Worm (Caenorhabditis elegans) whole organism, L1 larva: ENCODE data around the gene nol-6.
"Not testable (repeated sequence)": the region's sequence is repeated elsewhere in the genome, so short reads cannot be mapped to it uniquely, and the experiment has no call there.

Experiments used
- C04F5.9 ChIP-seq: sonication (generic microtip); optimal IDR thresholded peaks from 2 replicates; lab custom pipeline; 2016; ENCODE audit warnings: missing genetic modification characterization, missing compliant biosample characterization
- alr-1 ChIP-seq: fragments of 200-800 bp; sonication (Bioruptor generic); optimal IDR thresholded peaks from 2 replicates; lab custom pipeline; 2018; ENCODE audit warnings: borderline replicate concordance, mild to moderate bottlenecking, missing genetic modification characterization, missing compliant biosample characterization
- aly-2 ChIP-seq: fragments of 150-350 bp; optimal IDR thresholded peaks from 2 replicates; lab custom pipeline; 2014; ENCODE audit warnings: missing biosample characterization, missing genetic modification characterization
- ama-1 ChIP-seq: fragments of 150-350 bp; optimal IDR thresholded peaks from 2 replicates; lab custom pipeline; 2014
- ceh-63 ChIP-seq: fragments of 200-800 bp; sonication (Bioruptor generic); optimal IDR thresholded peaks from 2 replicates; lab custom pipeline; 2018; ENCODE audit warnings: mild to moderate bottlenecking, missing genetic modification characterization, missing compliant biosample characterization
- ceh-8 ChIP-seq: fragments of 200-800 bp; sonication (Bioruptor generic); optimal IDR thresholded peaks from 2 replicates; lab custom pipeline; 2018; ENCODE audit warnings: mild to moderate bottlenecking, missing genetic modification characterization, moderate library complexity, missing compliant biosample characterization
- ceh-88 ChIP-seq: fragments of 200-800 bp; sonication (Bioruptor generic); IDR thresholded peaks from 2 replicates; pipeline ENCODE4 v1.3.6; 2022; ENCODE audit warnings: missing genetic modification characterization, missing compliant biosample characterization
- ceh-90 ChIP-seq: sonication (generic microtip); optimal IDR thresholded peaks from 2 replicates; lab custom pipeline; 2016; ENCODE audit warnings: missing genetic modification characterization, missing compliant biosample characterization
- dpl-1 ChIP-seq, 3 experiments: fragments of 150-350 bp in 2 of 3; sonication (generic microtip) in 1 of 3; optimal IDR thresholded peaks; 2 replicates each; lab custom pipeline; 2014 to 2017; ENCODE audit warnings: missing biosample characterization in 3 of 3, missing genetic modification characterization in 3 of 3, missing genetic modification reagents in 3 of 3
- efl-1 ChIP-seq, 4 experiments: fragments of 150-350 bp; optimal IDR thresholded peaks in 3 of 4; peaks in 1 of 4; 1 replicate in 1 of 4; 2 replicates in 3 of 4; lab custom pipeline; 2014; ENCODE audit warnings: missing biosample characterization in 2 of 4, missing genetic modification characterization in 2 of 4, missing genetic modification reagents in 2 of 4
- egl-13 ChIP-seq: sonication (generic microtip); optimal IDR thresholded peaks from 2 replicates; lab custom pipeline; 2016; ENCODE audit warnings: missing genotype, missing genetic modification reagents, missing genetic modification characterization, missing compliant biosample characterization
- egl-27 ChIP-seq, 2 experiments: fragments of 150-350 bp in 1 of 2; sonication (generic microtip); optimal IDR thresholded peaks; 3 replicates each; lab custom pipeline; 2017 to 2018; ENCODE audit warnings: missing biosample characterization in 2 of 2, missing genetic modification characterization in 2 of 2, missing genetic modification reagents in 2 of 2
- elt-3 ChIP-seq, 6 experiments: fragments of 150-350 bp in 1 of 6; sonication (generic microtip); optimal IDR thresholded peaks; 2 replicates each; lab custom pipeline; 2017 to 2018; ENCODE audit warnings: missing biosample characterization in 6 of 6, missing genetic modification characterization in 6 of 6, inconsistent platforms in 1 of 6
- ets-5 ChIP-seq: fragments of 200-800 bp; sonication (Bioruptor generic); IDR thresholded peaks from 2 replicates; pipeline ENCODE4 v1.3.6; 2022; ENCODE audit warnings: missing genetic modification characterization, missing compliant biosample characterization
- fkh-10 ChIP-seq: sonication (generic microtip); optimal IDR thresholded peaks from 2 replicates; lab custom pipeline; 2017; ENCODE audit warnings: missing biosample characterization, missing genetic modification reagents, missing genetic modification characterization
- fos-1 ChIP-seq: fragments of 150-350 bp; optimal IDR thresholded peaks from 2 replicates; lab custom pipeline; 2014; ENCODE audit warnings: missing biosample characterization, missing genetic modification characterization
- jun-1 ChIP-seq: fragments of 150-350 bp; optimal IDR thresholded peaks from 2 replicates; lab custom pipeline; 2014; ENCODE audit warnings: missing biosample characterization, missing genetic modification reagents, missing genetic modification characterization
- lin-13 ChIP-seq: fragments of 150-350 bp; optimal IDR thresholded peaks from 2 replicates; lab custom pipeline; 2014; ENCODE audit warnings: missing biosample characterization, missing genetic modification reagents, missing genetic modification characterization
- lir-3 ChIP-seq: sonication (generic microtip); optimal IDR thresholded peaks from 2 replicates; lab custom pipeline; 2016; ENCODE audit warnings: mild to moderate bottlenecking, missing genetic modification characterization, moderate library complexity, missing compliant biosample characterization; ENCODE audit not compliant: poor library complexity
- mef-2 ChIP-seq: fragments of 150-350 bp; optimal IDR thresholded peaks from 2 replicates; lab custom pipeline; 2014; ENCODE audit warnings: missing biosample characterization, missing genetic modification characterization
- nhr-19 ChIP-seq: fragments of 200-800 bp; sonication (Bioruptor generic); conservative IDR thresholded peaks from 2 replicates; pipeline ENCODE4 v1.3.6; 2022; ENCODE audit warnings: missing genetic modification characterization, missing compliant biosample characterization
- nhr-28 ChIP-seq: fragments of 150-350 bp; optimal IDR thresholded peaks from 2 replicates; lab custom pipeline; 2014; ENCODE audit warnings: missing biosample characterization, missing genetic modification characterization
- nhr-47 ChIP-seq: sonication (generic microtip); optimal IDR thresholded peaks from 2 replicates; lab custom pipeline; 2016; ENCODE audit warnings: mild to moderate bottlenecking, missing genetic modification characterization, moderate library complexity, missing compliant biosample characterization
- nhr-76 ChIP-seq: sonication (generic microtip); optimal IDR thresholded peaks from 2 replicates; lab custom pipeline; 2017; ENCODE audit warnings: missing biosample characterization, missing genetic modification characterization
- pag-3 ChIP-seq: sonication (generic microtip); optimal IDR thresholded peaks from 2 replicates; lab custom pipeline; 2017; ENCODE audit warnings: missing genetic modification characterization, mild to moderate bottlenecking, missing compliant biosample characterization, antibody characterized with exemption, borderline replicate concordance; ENCODE audit not compliant: insufficient read depth
- pax-3 ChIP-seq: fragments of 200-800 bp; sonication (Bioruptor generic); optimal IDR thresholded peaks from 2 replicates; lab custom pipeline; 2018; ENCODE audit warnings: mild to moderate bottlenecking, missing genetic modification characterization, moderate library complexity, missing compliant biosample characterization
- pqm-1 ChIP-seq: sonication (generic microtip); optimal IDR thresholded peaks from 3 replicates; lab custom pipeline; 2017; ENCODE audit warnings: missing biosample characterization, missing genetic modification characterization
- rnt-1 ChIP-seq: sonication (generic microtip); optimal IDR thresholded peaks from 2 replicates; lab custom pipeline; 2016; ENCODE audit warnings: mild to moderate bottlenecking, missing genetic modification characterization, moderate library complexity, missing compliant biosample characterization
- skn-1 ChIP-seq: fragments of 150-350 bp; optimal IDR thresholded peaks from 2 replicates; lab custom pipeline; 2014; ENCODE audit warnings: missing biosample characterization, missing genetic modification characterization
- snpc-4 ChIP-seq: fragments of 150-350 bp; optimal IDR thresholded peaks from 2 replicates; lab custom pipeline; 2014; ENCODE audit warnings: missing biosample characterization, missing genetic modification characterization
- snu-23 ChIP-seq: sonication (generic microtip); optimal IDR thresholded peaks from 2 replicates; lab custom pipeline; 2016; ENCODE audit warnings: missing genetic modification characterization, missing compliant biosample characterization
- sup-37 ChIP-seq: fragments of 200-800 bp; sonication (Bioruptor generic); optimal IDR thresholded peaks from 2 replicates; lab custom pipeline; 2018; ENCODE audit warnings: mild to moderate bottlenecking, missing genetic modification characterization, missing compliant biosample characterization
- swsn-7 ChIP-seq: sonication (generic microtip); optimal IDR thresholded peaks from 2 replicates; lab custom pipeline; 2016; ENCODE audit warnings: missing genetic modification characterization, missing compliant biosample characterization
- unc-30 ChIP-seq: sonication (generic microtip); optimal IDR thresholded peaks from 2 replicates; lab custom pipeline; 2017; ENCODE audit warnings: missing biosample characterization, missing genetic modification characterization
- unc-62 ChIP-seq: fragments of 150-350 bp; optimal IDR thresholded peaks from 2 replicates; lab custom pipeline; 2014; ENCODE audit warnings: missing biosample characterization, missing genetic modification reagents, missing genetic modification characterization
- unc-98 ChIP-seq: fragments of 200-800 bp; sonication (Bioruptor generic); IDR thresholded peaks from 2 replicates; pipeline ENCODE4 v1.3.6; 2022; ENCODE audit warnings: missing genetic modification characterization, missing compliant biosample characterization
- xbp-1 ChIP-seq: sonication (generic microtip); optimal IDR thresholded peaks from 2 replicates; lab custom pipeline; 2016; ENCODE audit warnings: missing genetic modification characterization, missing compliant biosample characterization
- ztf-11 ChIP-seq, 2 experiments: sonication (generic microtip); optimal IDR thresholded peaks; 2 replicates each; lab custom pipeline; 2016 to 2017; ENCODE audit warnings: missing genetic modification characterization in 2 of 2, missing biosample characterization in 1 of 2, missing compliant biosample characterization in 1 of 2

nol-6 gene

DNA sequence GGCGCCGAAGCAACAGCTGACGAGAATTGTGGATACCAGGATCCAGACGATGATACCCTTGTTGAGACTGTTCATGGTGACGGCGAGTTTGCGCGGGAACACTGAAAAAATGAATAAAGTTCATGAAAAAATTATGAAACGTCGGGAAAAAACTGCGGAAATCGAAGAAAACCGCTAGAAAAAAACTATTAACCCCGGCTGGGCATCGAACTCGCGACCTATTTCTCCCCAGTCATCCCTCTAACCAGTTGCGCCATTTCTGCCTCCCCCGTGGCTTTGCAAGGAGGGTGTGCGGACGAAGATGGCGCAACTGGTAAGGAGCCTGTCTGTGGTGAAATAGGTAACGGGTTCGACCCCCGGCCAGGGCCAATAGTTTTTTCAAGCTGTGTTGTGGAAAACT is 36.2 kb upstream of the nol-6 start, which contains the start of gene H17B01.5:
TSS of gene H17B01.5 (minus strand) at position 101 of the 400 bp plus-strand sequence.
- no peak for TF ChIP-seq pax-3

DNA sequence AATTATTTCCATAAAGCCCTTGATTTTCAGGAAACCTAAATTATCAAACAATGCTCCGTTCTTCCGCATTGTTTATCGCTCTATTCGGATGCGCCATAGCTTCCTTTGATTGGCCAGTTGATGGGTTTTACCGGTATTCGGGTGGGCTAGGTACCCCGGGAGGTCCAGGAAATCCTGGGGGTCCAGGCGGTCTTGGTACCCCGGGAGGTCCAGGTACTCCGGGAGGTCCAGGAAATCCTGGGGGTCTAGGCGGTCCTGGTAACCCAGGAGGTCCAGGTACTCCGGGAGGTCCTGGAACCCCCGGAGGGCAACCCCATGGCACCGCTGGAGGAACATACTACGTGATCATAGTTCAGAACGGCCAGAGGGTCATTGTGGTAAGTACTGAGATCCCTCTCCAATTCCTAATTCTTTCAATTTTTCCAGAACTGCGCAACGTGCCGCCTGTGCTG is 33.2 kb upstream of the nol-6 start, which contains the start of gene H17B01.2:
TSS of gene H17B01.2 (plus strand) at position 51 of the 452 bp plus-strand sequence.
- TF ChIP-seq mef-2: no peak
- TF ChIP-seq aly-2 (tag; lab: Kevin White, UChicago): no peak
- TF ChIP-seq jun-1 (tag; lab: Kevin White, UChicago): no peak
- no peak for TF ChIP-seq alr-1 (tag; lab: Kevin White, UChicago)
- no peak for TF ChIP-seq elt-3 (tag; optimal IDR thresholded peaks at IDR 0.05; lab: Kevin White, UChicago)
- no peak for TF ChIP-seq sup-37
- TF ChIP-seq C04F5.9: no peak
- no peak for TF ChIP-seq lir-3 (tag; lab: Kevin White, UChicago)
- no peak for TF ChIP-seq unc-30
- TF ChIP-seq ceh-90: no peak
- no peak for TF ChIP-seq egl-13 (tag; lab: Kevin White, UChicago)
- no peak for TF ChIP-seq fos-1 (tag; lab: Kevin White, UChicago)
- TF ChIP-seq dpl-1 (GFP tag; optimal IDR thresholded peaks at IDR 0.05; lab: Kevin White, UChicago): no peak
- TF ChIP-seq skn-1 (tag; lab: Kevin White, UChicago): no peak
- no peak for TF ChIP-seq unc-98
- TF ChIP-seq ceh-63 (GFP tag; lab: Kevin White, UChicago): no peak
- no peak for TF ChIP-seq efl-1 (optimal IDR thresholded peaks at IDR 0.05; lab: Kevin White, UChicago)
- TF ChIP-seq efl-1 (GFP tag; optimal IDR thresholded peaks at IDR 0.05 in 1 of 2; lab: Kevin White, UChicago): no peak

ce11 chrII:1467711-1468110 is 30.4 kb upstream of the nol-6 start, which contains the start of gene Y51H7C.1:
Gene Y51H7C.1, plus strand, starts transcription at chrII:1467727.
- TF ChIP-seq elt-3 (tag; optimal IDR thresholded peaks at IDR 0.05; lab: Kevin White, UChicago); snu-23 (GFP tag; lab: Kevin White, UChicago); unc-62 (GFP tag; lab: Kevin White, UChicago): not testable (repeated sequence)

DNA sequence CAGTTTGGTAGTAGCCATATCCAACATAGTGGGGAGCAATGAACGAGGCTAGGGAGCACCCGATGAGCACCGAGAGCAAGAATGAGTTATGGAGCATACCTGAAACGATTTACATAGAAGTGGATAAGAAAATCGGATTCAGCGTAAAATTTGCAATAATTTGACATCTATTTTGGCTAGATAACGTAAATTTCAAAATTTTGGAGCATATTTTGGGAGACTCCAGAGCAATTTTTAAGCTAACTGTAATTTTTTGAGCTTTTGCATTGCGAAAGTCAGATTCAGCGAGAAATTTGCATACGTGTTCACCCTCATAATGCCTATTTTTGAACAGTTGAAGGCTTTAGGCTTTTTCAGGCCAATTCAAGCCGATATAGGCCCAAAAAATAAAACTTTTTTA is 29.1 kb upstream of the nol-6 start, which contains the start of gene Y51H7C.13:
TSS of gene Y51H7C.13 (minus strand) at position 101 of the 400 bp plus-strand sequence.
- TF ChIP-seq sup-37: no peak
- TF ChIP-seq nhr-19 (GFP tag; lab: Robert Waterston, UW): no peak
- TF ChIP-seq egl-27 (tag; optimal IDR thresholded peaks at IDR 0.05; lab: Kevin White, UChicago): no peak
- no peak for TF ChIP-seq fkh-10 (GFP tag; lab: Kevin White, UChicago)
- TF ChIP-seq lin-13 (GFP tag; lab: Kevin White, UChicago): no peak
- TF ChIP-seq xbp-1 (tag; lab: Kevin White, UChicago): no peak
- no peak for TF ChIP-seq egl-13 (tag; lab: Kevin White, UChicago)
- TF ChIP-seq swsn-7 (tag; lab: Kevin White, UChicago): no peak
- no peak for TF ChIP-seq snpc-4 (tag; lab: Kevin White, UChicago)
- no peak for TF ChIP-seq pqm-1
- TF ChIP-seq pag-3 (tag; lab: Kevin White, UChicago): no peak
- no peak for TF ChIP-seq nhr-76 (tag; lab: Kevin White, UChicago)
- no peak for TF ChIP-seq rnt-1 (tag; lab: Kevin White, UChicago)
- TF ChIP-seq ceh-8 (GFP tag; lab: Kevin White, UChicago): no peak
- no peak for TF ChIP-seq ama-1
- no peak for TF ChIP-seq nhr-47 (tag; lab: Kevin White, UChicago)
- TF ChIP-seq ceh-88 (GFP tag; lab: Robert Waterston, UW): no peak
- TF ChIP-seq nhr-28 (tag; lab: Kevin White, UChicago): no peak
- no peak for TF ChIP-seq ets-5
- TF ChIP-seq ztf-11 (tag; optimal IDR thresholded peaks at IDR 0.05; lab: Kevin White, UChicago): no peak
